Fruit fly (Drosophila melanogaster) whole organism, prepupa: ENCODE measurements around the gene ppl.

ENCODE experiments used
- CG10631 ChIP-seq: fragments of 200-800 bp; sonication (Bioruptor generic); optimal IDR thresholded peaks from 2 replicates; lab custom pipeline; 2016; ENCODE audit warnings: missing biosample characterization, missing genetic modification characterization
- CG10669 ChIP-seq: fragments of 200-800 bp; sonication (Bioruptor generic); optimal IDR thresholded peaks from 3 replicates; lab custom pipeline; 2018; ENCODE audit warnings: missing biosample characterization, mild to moderate bottlenecking, missing genetic modification characterization, moderate library complexity
- CG11294 ChIP-seq: fragments of 200-800 bp; sonication (Bioruptor generic); IDR thresholded peaks from 2 replicates; pipeline ENCODE4 v1.3.6; 2022; ENCODE audit warnings: missing biosample characterization, missing genetic modification characterization
- CG11762 ChIP-seq: fragments of 200-800 bp; sonication (Bioruptor generic); optimal IDR thresholded peaks from 3 replicates; lab custom pipeline; 2016; ENCODE audit warnings: missing biosample characterization, missing genetic modification characterization; ENCODE audit not compliant: insufficient read depth
- CG1621 ChIP-seq: fragments of 200-800 bp; sonication (Bioruptor generic); optimal IDR thresholded peaks from 3 replicates; lab custom pipeline; 2018; ENCODE audit warnings: missing biosample characterization, mild to moderate bottlenecking, missing genetic modification characterization
- CG16779 ChIP-seq: fragments of 200-800 bp; sonication (Bioruptor generic); optimal IDR thresholded peaks from 3 replicates; lab custom pipeline; 2017; ENCODE audit warnings: missing biosample characterization, mild to moderate bottlenecking, missing genetic modification characterization
- CG3032 ChIP-seq: fragments of 200-800 bp; optimal IDR thresholded peaks from 2 replicates; lab custom pipeline; 2019; ENCODE audit warnings: missing biosample characterization, mild to moderate bottlenecking, missing genetic modification characterization, moderate library complexity
- CG31627 ChIP-seq: fragments of 200-800 bp; sonication (Bioruptor generic); optimal IDR thresholded peaks from 3 replicates; lab custom pipeline; 2016; ENCODE audit warnings: missing biosample characterization, missing genetic modification characterization
- CG32006 ChIP-seq: fragments of 200-800 bp; sonication (Bioruptor generic); optimal IDR thresholded peaks from 3 replicates; lab custom pipeline; 2017; ENCODE audit warnings: missing biosample characterization, mild to moderate bottlenecking, missing genetic modification characterization
- CG34406 ChIP-seq: fragments of 200-800 bp; sonication (Bioruptor generic); optimal IDR thresholded peaks from 3 replicates; lab custom pipeline; 2016; ENCODE audit warnings: missing biosample characterization, missing genetic modification characterization
- CG3919 ChIP-seq: fragments of 200-800 bp; sonication (Bioruptor generic); optimal IDR thresholded peaks from 3 replicates; lab custom pipeline; 2016; ENCODE audit warnings: missing biosample characterization, missing genetic modification characterization
- CG4318 ChIP-seq: fragments of 200-800 bp; sonication (Bioruptor generic); optimal IDR thresholded peaks from 3 replicates; lab custom pipeline; 2017; ENCODE audit warnings: missing biosample characterization, mild to moderate bottlenecking, missing genetic modification characterization
- CG6163 ChIP-seq: fragments of 200-800 bp; sonication (Bioruptor generic); IDR thresholded peaks from 3 replicates; pipeline ENCODE4 v1.3.6; 2022; ENCODE audit warnings: missing biosample characterization, missing genetic modification characterization
- CG6276 ChIP-seq: fragments of 200-800 bp; sonication (Bioruptor generic); optimal IDR thresholded peaks from 2 replicates; lab custom pipeline; 2017; ENCODE audit warnings: missing biosample characterization, mild to moderate bottlenecking, missing genetic modification characterization
- CG6808 ChIP-seq: fragments of 200-800 bp; sonication (Bioruptor generic); optimal IDR thresholded peaks from 3 replicates; lab custom pipeline; 2017; ENCODE audit warnings: missing biosample characterization, missing genetic modification characterization, mild to moderate bottlenecking, moderate library complexity, missing genetic modification reagents
- CG6854 ChIP-seq: fragments of 200-800 bp; sonication (Bioruptor generic); optimal IDR thresholded peaks from 2 replicates; lab custom pipeline; 2017; ENCODE audit warnings: missing biosample characterization, mild to moderate bottlenecking, missing genetic modification characterization
- CG7368 ChIP-seq: fragments of 200-800 bp; sonication (Bioruptor generic); optimal IDR thresholded peaks from 3 replicates; lab custom pipeline; 2016; ENCODE audit warnings: missing biosample characterization, missing genetic modification characterization
- CG8119 ChIP-seq: fragments of 200-800 bp; sonication (Bioruptor generic); IDR thresholded peaks from 3 replicates; pipeline ENCODE4 v1.3.6; 2022; ENCODE audit warnings: missing biosample characterization, missing genetic modification characterization
- CG8319 ChIP-seq: fragments of 200-800 bp; sonication (Bioruptor generic); optimal IDR thresholded peaks from 3 replicates; lab custom pipeline; 2016; ENCODE audit warnings: missing biosample characterization, missing genetic modification characterization
- CG8632 ChIP-seq: fragments of 200-800 bp; sonication (Bioruptor generic); optimal IDR thresholded peaks from 3 replicates; lab custom pipeline; 2016; ENCODE audit warnings: missing biosample characterization, missing genetic modification characterization
- Eip78C ChIP-seq: fragments of 200-800 bp; sonication (Bioruptor generic); peaks from one replicate; lab custom pipeline; 2016; ENCODE audit warnings: missing biosample characterization, missing genetic modification characterization
- Eip93F ChIP-seq: fragments of 200-800 bp; sonication (Bioruptor generic); optimal IDR thresholded peaks from 2 replicates; lab custom pipeline; 2016; ENCODE audit warnings: missing biosample characterization, mild to moderate bottlenecking, missing genetic modification characterization
- Ets21C ChIP-seq: fragments of 200-800 bp; sonication (Bioruptor generic); optimal IDR thresholded peaks from 3 replicates; lab custom pipeline; 2016; ENCODE audit warnings: missing biosample characterization, missing genetic modification characterization
- Gug ChIP-seq: fragments of 200-800 bp; sonication (Bioruptor generic); IDR thresholded peaks from 2 replicates; pipeline ENCODE4 v1.3.6; 2022; ENCODE audit warnings: missing biosample characterization, missing genetic modification characterization
- Hr38 ChIP-seq: sonication (Bioruptor generic); optimal IDR thresholded peaks from 2 replicates; lab custom pipeline; 2016; ENCODE audit warnings: missing biosample characterization, missing genetic modification characterization
- Hr39 ChIP-seq: fragments of 200-800 bp; sonication (Bioruptor generic); optimal IDR thresholded peaks from 2 replicates; lab custom pipeline; 2016; ENCODE audit warnings: missing biosample characterization, missing genetic modification characterization
- Hr4 ChIP-seq: fragments of 200-800 bp; sonication (Bioruptor generic); optimal IDR thresholded peaks from 3 replicates; lab custom pipeline; 2016; ENCODE audit warnings: missing biosample characterization, missing genetic modification characterization
- Lpt ChIP-seq: fragments of 200-800 bp; sonication (Bioruptor generic); optimal IDR thresholded peaks from 3 replicates; lab custom pipeline; 2016; ENCODE audit warnings: missing biosample characterization, missing genetic modification characterization
- Met ChIP-seq: fragments of 200-800 bp; sonication (Bioruptor generic); optimal IDR thresholded peaks from 3 replicates; lab custom pipeline; 2016; ENCODE audit warnings: missing biosample characterization, missing genetic modification characterization
- OdsH ChIP-seq: fragments of 200-800 bp; sonication (Bioruptor generic); optimal IDR thresholded peaks from 3 replicates; lab custom pipeline; 2016; ENCODE audit warnings: missing biosample characterization, missing genetic modification characterization
- Smox ChIP-seq: fragments of 200-800 bp; sonication (Bioruptor generic); optimal IDR thresholded peaks from 3 replicates; lab custom pipeline; 2016; ENCODE audit warnings: missing biosample characterization, missing genetic modification characterization
- Sox14 ChIP-seq: fragments of 200-800 bp; sonication (Bioruptor generic); optimal IDR thresholded peaks from 3 replicates; lab custom pipeline; 2016; ENCODE audit warnings: missing biosample characterization, missing genetic modification characterization
- achi ChIP-seq: fragments of 200-800 bp; sonication (Bioruptor generic); optimal IDR thresholded peaks from 3 replicates; lab custom pipeline; 2016; ENCODE audit warnings: missing biosample characterization, missing genetic modification characterization
- acj6 ChIP-seq: fragments of 200-800 bp; sonication (Bioruptor generic); optimal IDR thresholded peaks from 3 replicates; lab custom pipeline; 2016; ENCODE audit warnings: missing biosample characterization, missing genetic modification characterization
- cyc ChIP-seq: fragments of 200-800 bp; sonication (Bioruptor generic); optimal IDR thresholded peaks from 3 replicates; lab custom pipeline; 2016; ENCODE audit warnings: missing biosample characterization, missing genetic modification characterization
- dac ChIP-seq: fragments of 200-800 bp; sonication (Bioruptor generic); optimal IDR thresholded peaks from 2 replicates; lab custom pipeline; 2017; ENCODE audit warnings: missing biosample characterization, mild to moderate bottlenecking, missing genetic modification characterization
- eg ChIP-seq: fragments of 200-800 bp; sonication (Bioruptor generic); IDR thresholded peaks from 3 replicates; pipeline ENCODE4 v1.3.6; 2022; ENCODE audit warnings: missing biosample characterization, missing genetic modification characterization
- esn ChIP-seq: fragments of 200-800 bp; sonication (Bioruptor generic); optimal IDR thresholded peaks from 2 replicates; lab custom pipeline; 2016; ENCODE audit warnings: missing biosample characterization, mild to moderate bottlenecking, missing genetic modification characterization, moderate library complexity
- fd59A ChIP-seq: fragments of 200-800 bp; sonication (Bioruptor generic); optimal IDR thresholded peaks from 2 replicates; lab custom pipeline; 2017; ENCODE audit warnings: missing biosample characterization, mild to moderate bottlenecking, missing genetic modification characterization, missing genetic modification reagents
- fd85E ChIP-seq: fragments of 200-800 bp; sonication (Bioruptor generic); optimal IDR thresholded peaks from 3 replicates; lab custom pipeline; 2016; ENCODE audit warnings: missing biosample characterization, missing genetic modification characterization
- lz ChIP-seq: fragments of 200-800 bp; sonication (Bioruptor generic); optimal IDR thresholded peaks from 3 replicates; lab custom pipeline; 2016; ENCODE audit warnings: missing biosample characterization, missing genetic modification characterization
- pdm3 ChIP-seq: fragments of 200-800 bp; sonication (Bioruptor generic); optimal IDR thresholded peaks from 3 replicates; lab custom pipeline; 2016; ENCODE audit warnings: missing biosample characterization, missing genetic modification characterization
- salr ChIP-seq, 2 experiments: fragments of 200-800 bp; sonication (Bioruptor generic); optimal IDR thresholded peaks; 3 replicates each; lab custom pipeline; 2016 to 2018; ENCODE audit warnings: missing biosample characterization in 2 of 2, missing genetic modification characterization in 2 of 2, mild to moderate bottlenecking in 1 of 2
- spab ChIP-seq: fragments of 200-800 bp; sonication (Bioruptor generic); optimal IDR thresholded peaks from 2 replicates; lab custom pipeline; 2017; ENCODE audit warnings: missing biosample characterization, mild to moderate bottlenecking, missing genetic modification characterization, missing genetic modification reagents
- ss ChIP-seq, 2 experiments: fragments of 200-800 bp; sonication (Bioruptor generic); optimal IDR thresholded peaks; 2 replicates in 1 of 2; 3 replicates in 1 of 2; lab custom pipeline; 2017 to 2018; ENCODE audit warnings: mild to moderate bottlenecking in 2 of 2, missing biosample characterization in 2 of 2, missing genetic modification characterization in 2 of 2, moderate library complexity in 1 of 2
- svp ChIP-seq: fragments of 200-800 bp; sonication (Bioruptor generic); peaks from one replicate; lab custom pipeline; 2016; ENCODE audit warnings: missing biosample characterization, missing genetic modification characterization
- topi ChIP-seq: fragments of 200-800 bp; sonication (Bioruptor generic); optimal IDR thresholded peaks from 3 replicates; lab custom pipeline; 2016; ENCODE audit warnings: missing biosample characterization, missing genetic modification characterization
- vri ChIP-seq: fragments of 200-800 bp; sonication (Bioruptor generic); optimal IDR thresholded peaks from 3 replicates; lab custom pipeline; 2016; ENCODE audit warnings: missing biosample characterization, mild to moderate bottlenecking, missing genetic modification characterization

ppl gene

dm6 chr3L:21281706-21282105, 400 bp upstream of the ppl start:
- TF ChIP-seq svp (GFP tag; lab: Kevin White, UChicago), result peak; percentile 75
- no peak for TF ChIP-seq CG16779 (tag; lab: Kevin White, UChicago)
- peak; percentile 34 for TF ChIP-seq Eip78C (GFP tag; lab: Kevin White, UChicago)
- no peak for TF ChIP-seq Gug (GFP tag; lab: Robert Waterston, UW)
- no peak for TF ChIP-seq cyc
- no peak for TF ChIP-seq CG10669 (GFP tag; lab: Kevin White, UChicago)
- TF ChIP-seq Sox14, result no peak
- TF ChIP-seq, all 60 proteins: peak for 2

dm6 chr3L:21279876-21280566, 1.3 kb downstream of the ppl start, which contains the start of gene AcCoAS:
Gene AcCoAS, minus strand, starts transcription at chr3L:21280243.
- TF ChIP-seq Lpt (GFP tag; lab: Kevin White, UChicago) (no peak), CG34406 (GFP tag; lab: Kevin White, UChicago) (peak; percentile 21), CG16779 (tag; lab: Kevin White, UChicago) (peak; percentile 44), OdsH (peak; percentile 24), CG8319 (GFP tag; lab: Kevin White, UChicago) (peak; percentile 33), CG3919 (GFP tag; lab: Kevin White, UChicago) (peak; percentile 46), CG32006 (peak; percentile 1), achi (GFP tag; lab: Kevin White, UChicago) (peak; percentile 9), fd85E (GFP tag; lab: Kevin White, UChicago) (no peak), topi (GFP tag; lab: Kevin White, UChicago) (peak; percentile 50), svp (GFP tag; lab: Kevin White, UChicago) (peak; percentile 97), CG6854 (GFP tag; lab: Kevin White, UChicago) (peak; percentile 29), cyc (peak; percentile 41), Hr4 (GFP tag; lab: Kevin White, UChicago) (no peak), salr (GFP tag; optimal IDR thresholded peaks at IDR 0.05; lab: Kevin White, UChicago) (no peak), Hr38 (GFP tag; lab: Kevin White, UChicago) (no peak), Gug (GFP tag; lab: Robert Waterston, UW) (no peak), ss (GFP tag; optimal IDR thresholded peaks at IDR 0.05; lab: Kevin White, UChicago) (peak; percentile 44 to 58), Sox14 (peak; percentile 37), Smox (GFP tag; lab: Kevin White, UChicago) (peak; percentile 41), dac (GFP tag; lab: Kevin White, UChicago) (no peak), acj6 (GFP tag; lab: Kevin White, UChicago) (peak; percentile 49), vri (GFP tag; lab: Kevin White, UChicago) (peak; percentile 94), CG10669 (GFP tag; lab: Kevin White, UChicago) (peak; percentile 18), CG8119 (GFP tag; lab: Robert Waterston, UW) (peak; percentile 42; the same call in 1 of the 3 replicates), CG31627 (peak; percentile 29), eg (GFP tag; lab: Robert Waterston, UW) (peak; percentile 53; the same call in 2 of the 3 replicates), Eip93F (GFP tag; lab: Kevin White, UChicago) (peak; percentile 25), esn (peak; percentile 59), lz (GFP tag; lab: Kevin White, UChicago) (peak; percentile 39), CG7368 (GFP tag; lab: Kevin White, UChicago) (peak; percentile 38), Hr39 (GFP tag; lab: Kevin White, UChicago) (peak; percentile 22), CG11294 (GFP tag; lab: Robert Waterston, UW) (no peak), Ets21C (no peak), spab (GFP tag; lab: Kevin White, UChicago) (no peak), CG1621 (tag; lab: Kevin White, UChicago) (peak; percentile 21), Eip78C (GFP tag; lab: Kevin White, UChicago) (peak; percentile 95), CG10631 (GFP tag; lab: Kevin White, UChicago) (no peak), CG11762 (GFP tag; lab: Kevin White, UChicago) (no peak), CG4318 (GFP tag; lab: Kevin White, UChicago) (no peak), Met (GFP tag; lab: Kevin White, UChicago) (peak; percentile 45), CG3032 (tag; lab: Kevin White, UChicago) (no peak), CG8632 (peak; percentile 52), pdm3 (peak; percentile 40), CG6163 (no peak; the same call in 2 of the 3 replicates), CG6276 (GFP tag; lab: Kevin White, UChicago) (no peak), CG6808 (GFP tag; lab: Kevin White, UChicago) (no peak), fd59A (no peak)
